Worm (Caenorhabditis elegans) whole organism, L3 larva: Measurements from ENCODE around the gene H23N18.6.

ENCODE experiments used
- R02D3.7 ChIP-seq: fragments of 150-350 bp; optimal IDR thresholded peaks from 2 replicates; lab custom pipeline; 2014; ENCODE audit warnings: missing biosample characterization, missing genetic modification characterization
- ZK546.5 ChIP-seq: sonication (generic microtip); optimal IDR thresholded peaks from 2 replicates; lab custom pipeline; 2017; ENCODE audit warnings: missing biosample characterization, missing genetic modification characterization
- aly-2 ChIP-seq: fragments of 150-350 bp; optimal IDR thresholded peaks from 2 replicates; lab custom pipeline; 2014; ENCODE audit warnings: missing biosample characterization, missing genetic modification characterization
- ama-1 ChIP-seq: fragments of 150-350 bp; optimal IDR thresholded peaks from 2 replicates; lab custom pipeline; 2018
- ceh-28 ChIP-seq: fragments of 150-350 bp; optimal IDR thresholded peaks from 2 replicates; lab custom pipeline; 2014; ENCODE audit warnings: missing biosample characterization, missing genetic modification reagents, missing genetic modification characterization
- ceh-82 ChIP-seq: fragments of 150-350 bp; optimal IDR thresholded peaks from 2 replicates; lab custom pipeline; 2014; ENCODE audit warnings: missing biosample characterization, missing genetic modification characterization
- ceh-9 ChIP-seq: sonication (generic microtip); optimal IDR thresholded peaks from 2 replicates; lab custom pipeline; 2018; ENCODE audit warnings: missing biosample characterization, missing genetic modification characterization
- daf-12 ChIP-seq: fragments of 150-350 bp; optimal IDR thresholded peaks from 2 replicates; lab custom pipeline; 2014; ENCODE audit warnings: missing biosample characterization, missing genetic modification reagents, missing genetic modification characterization
- egl-27 ChIP-seq: sonication (generic microtip); optimal IDR thresholded peaks from 4 replicates; lab custom pipeline; 2017; ENCODE audit warnings: missing biosample characterization, missing genetic modification reagents, missing genetic modification characterization
- egl-5 ChIP-seq: fragments of 150-350 bp; optimal IDR thresholded peaks from 2 replicates; lab custom pipeline; 2017; ENCODE audit warnings: missing biosample characterization, missing genetic modification reagents, missing genetic modification characterization, inconsistent platforms
- elt-2 ChIP-seq: sonication (generic microtip); optimal IDR thresholded peaks from 2 replicates; lab custom pipeline; 2016; ENCODE audit warnings: missing genetic modification reagents, mild to moderate bottlenecking, missing genetic modification characterization, missing compliant biosample characterization
- elt-3 ChIP-seq, 3 experiments: fragments of 150-350 bp in 1 of 3; sonication (generic microtip) in 2 of 3; optimal IDR thresholded peaks; 2 replicates in 2 of 3; 4 replicates in 1 of 3; lab custom pipeline; 2014 to 2017; ENCODE audit warnings: missing biosample characterization in 3 of 3, missing genetic modification characterization in 3 of 3
- eor-1 ChIP-seq, 2 experiments: fragments of 150-350 bp; optimal IDR thresholded peaks; 2 replicates each; lab custom pipeline; 2014 to 2018; ENCODE audit warnings: missing biosample characterization in 2 of 2, missing genetic modification characterization in 2 of 2
- fkh-10 ChIP-seq: sonication (generic microtip); optimal IDR thresholded peaks from 2 replicates; lab custom pipeline; 2017; ENCODE audit warnings: missing biosample characterization, missing genetic modification reagents, missing genetic modification characterization
- fkh-2 ChIP-seq: fragments of 150-350 bp; optimal IDR thresholded peaks from 2 replicates; lab custom pipeline; 2014; ENCODE audit warnings: missing biosample characterization, missing genetic modification reagents, missing genetic modification characterization
- fos-1 ChIP-seq: fragments of 150-350 bp; optimal IDR thresholded peaks from 2 replicates; lab custom pipeline; 2014; ENCODE audit warnings: missing biosample characterization, missing genetic modification characterization
- hmg-11 ChIP-seq: sonication (generic microtip); optimal IDR thresholded peaks from 2 replicates; lab custom pipeline; 2016; ENCODE audit warnings: missing genetic modification characterization, missing compliant biosample characterization
- jun-1 ChIP-seq: fragments of 150-350 bp; optimal IDR thresholded peaks from 2 replicates; lab custom pipeline; 2014; ENCODE audit warnings: missing biosample characterization, missing genetic modification reagents, missing genetic modification characterization
- lin-15B ChIP-seq: fragments of 150-350 bp; optimal IDR thresholded peaks from 2 replicates; lab custom pipeline; 2014; ENCODE audit warnings: missing biosample characterization, missing genetic modification characterization
- lin-39 ChIP-seq: fragments of 150-350 bp; optimal IDR thresholded peaks from 2 replicates; lab custom pipeline; 2018; ENCODE audit warnings: missing biosample characterization, missing genetic modification reagents, missing genetic modification characterization
- lsy-12 ChIP-seq: sonication (generic microtip); optimal IDR thresholded peaks from 2 replicates; lab custom pipeline; 2016; ENCODE audit warnings: mild to moderate bottlenecking, missing genetic modification characterization, missing compliant biosample characterization
- mdl-1 ChIP-seq: fragments of 150-350 bp; optimal IDR thresholded peaks from 2 replicates; lab custom pipeline; 2014; ENCODE audit warnings: missing biosample characterization, missing genetic modification characterization
- nfya-1 ChIP-seq: sonication (generic microtip); optimal IDR thresholded peaks from 2 replicates; lab custom pipeline; 2017; ENCODE audit warnings: missing genetic modification characterization, mild to moderate bottlenecking, missing compliant biosample characterization, antibody characterized with exemption, moderate library complexity; ENCODE audit not compliant: insufficient read depth
- nhr-11 ChIP-seq: fragments of 150-350 bp; optimal IDR thresholded peaks from 2 replicates; lab custom pipeline; 2014; ENCODE audit warnings: missing biosample characterization, missing genetic modification characterization
- nhr-12 ChIP-seq: fragments of 150-350 bp; optimal IDR thresholded peaks from 2 replicates; lab custom pipeline; 2014; ENCODE audit warnings: missing biosample characterization, missing genetic modification characterization
- nhr-23 ChIP-seq: fragments of 150-350 bp; optimal IDR thresholded peaks from 2 replicates; lab custom pipeline; 2014; ENCODE audit warnings: missing biosample characterization, missing genetic modification reagents, missing genetic modification characterization
- nhr-25 ChIP-seq: sonication (generic microtip); optimal IDR thresholded peaks from 2 replicates; lab custom pipeline; 2017; ENCODE audit warnings: missing biosample characterization, missing genetic modification characterization
- nhr-28 ChIP-seq: fragments of 150-350 bp; optimal IDR thresholded peaks from 2 replicates; lab custom pipeline; 2014; ENCODE audit warnings: missing biosample characterization, missing genetic modification characterization
- nhr-43 ChIP-seq: sonication (generic microtip); optimal IDR thresholded peaks from 2 replicates; lab custom pipeline; 2016; ENCODE audit warnings: mild to moderate bottlenecking, missing genetic modification characterization, missing compliant biosample characterization; ENCODE audit not compliant: poor library complexity, severe bottlenecking
- nhr-67 ChIP-seq: fragments of 150-350 bp; optimal IDR thresholded peaks from 2 replicates; lab custom pipeline; 2014; ENCODE audit warnings: missing biosample characterization, missing genetic modification characterization
- nhr-76 ChIP-seq: fragments of 150-350 bp; sonication (generic microtip); optimal IDR thresholded peaks from 5 replicates; lab custom pipeline; 2014; ENCODE audit warnings: missing biosample characterization, missing genetic modification characterization
- pha-4 ChIP-seq: fragments of 150-350 bp; optimal IDR thresholded peaks from 2 replicates; lab custom pipeline; 2014; ENCODE audit warnings: missing biosample characterization, missing genetic modification reagents, missing genetic modification characterization
- pqm-1 ChIP-seq: fragments of 150-350 bp; optimal IDR thresholded peaks from 2 replicates; lab custom pipeline; 2017; ENCODE audit warnings: missing biosample characterization, missing genetic modification characterization, inconsistent platforms
- sea-2 ChIP-seq: fragments of 150-350 bp; sonication (generic microtip); optimal IDR thresholded peaks from 4 replicates; lab custom pipeline; 2014; ENCODE audit warnings: missing biosample characterization, missing genetic modification reagents, missing genetic modification characterization
- skn-1 ChIP-seq: fragments of 150-350 bp; optimal IDR thresholded peaks from 2 replicates; lab custom pipeline; 2014; ENCODE audit warnings: missing biosample characterization, missing genetic modification characterization
- tbx-2 ChIP-seq: sonication (generic microtip); optimal IDR thresholded peaks from 2 replicates; lab custom pipeline; 2016; ENCODE audit warnings: mild to moderate bottlenecking, missing genetic modification characterization, missing compliant biosample characterization
- unc-39 ChIP-seq: sonication (generic microtip); optimal IDR thresholded peaks from 4 replicates; lab custom pipeline; 2017; ENCODE audit warnings: missing biosample characterization, missing genetic modification characterization
- unc-62 ChIP-seq: fragments of 150-350 bp; sonication (generic microtip); optimal IDR thresholded peaks from 4 replicates; lab custom pipeline; 2014; ENCODE audit warnings: missing biosample characterization, missing genetic modification reagents, missing genetic modification characterization
- ztf-4 ChIP-seq: fragments of 150-350 bp; optimal IDR thresholded peaks from 2 replicates; lab custom pipeline; 2014; ENCODE audit warnings: missing biosample characterization, missing genetic modification characterization

H23N18.6 gene

ce11 chrV:4944219-4944618 is 29.3 kb upstream of the H23N18.6 start, which contains the start of gene str-211:
Gene str-211 (minus strand): TSS chrV:4944319.
- TF ChIP-seq egl-27 (no peak), ama-1 (no peak), ZK546.5 (tag; lab: Kevin White, UChicago) (no peak), nhr-12 (tag; lab: Kevin White, UChicago) (no peak), nhr-76 (tag; lab: Kevin White, UChicago) (no peak), nhr-11 (tag; lab: Kevin White, UChicago) (no peak), hmg-11 (no peak), mdl-1 (tag; lab: Kevin White, UChicago) (no peak), R02D3.7 (tag; lab: Kevin White, UChicago) (no peak), aly-2 (no peak), nhr-28 (tag; lab: Kevin White, UChicago) (no peak), pqm-1 (tag; lab: Kevin White, UChicago) (no peak), nhr-43 (tag; lab: Kevin White, UChicago) (no peak), unc-62 (GFP tag; lab: Kevin White, UChicago) (no peak), nfya-1 (tag; lab: Kevin White, UChicago) (no peak), daf-12 (tag; lab: Kevin White, UChicago) (no peak), ztf-4 (tag; lab: Kevin White, UChicago) (no peak), sea-2 (GFP tag; lab: Kevin White, UChicago) (no peak)

ce11 chrV:4937337-4937736 is 22.5 kb upstream of the H23N18.6 start:
- TF ChIP-seq nhr-25 (tag; lab: Kevin White, UChicago), result no peak
- TF ChIP-seq nhr-67 (tag; lab: Kevin White, UChicago), result no peak
- TF ChIP-seq tbx-2 (tag; lab: Kevin White, UChicago), result no peak
- TF ChIP-seq hmg-11, result no peak
- TF ChIP-seq eor-1 (tag; optimal IDR thresholded peaks at IDR 0.05; lab: Kevin White, UChicago), result no peak
- no peak for TF ChIP-seq fkh-2
- no peak for TF ChIP-seq fos-1 (tag; lab: Kevin White, UChicago)
- no peak for TF ChIP-seq ceh-82
- TF ChIP-seq skn-1, result no peak
- no peak for TF ChIP-seq lin-15B (tag; lab: Kevin White, UChicago)
- no peak for TF ChIP-seq egl-5 (tag; lab: Kevin White, UChicago)

- TF ChIP-seq elt-2 (peak; percentile 37), hmg-11 (no peak), pqm-1 (tag; lab: Kevin White, UChicago) (peak; percentile 51), nhr-12 (tag; lab: Kevin White, UChicago) (no peak), aly-2 (no peak)
Observed at ce11 chrV:4935096-4935495, 20.2 kb upstream of the H23N18.6 start.

- TF ChIP-seq nhr-43 (tag; lab: Kevin White, UChicago), result no peak
- TF ChIP-seq unc-39 (tag; lab: Kevin White, UChicago), result no peak
- no peak for TF ChIP-seq lsy-12 (tag; lab: Kevin White, UChicago)
- no peak for TF ChIP-seq lin-39
- no peak for TF ChIP-seq ceh-28 (tag; lab: Kevin White, UChicago)
- no peak for TF ChIP-seq fkh-10 (GFP tag; lab: Kevin White, UChicago)
- TF ChIP-seq lin-15B (tag; lab: Kevin White, UChicago), result no peak
- no peak for TF ChIP-seq daf-12 (tag; lab: Kevin White, UChicago)
- TF ChIP-seq eor-1 (tag; optimal IDR thresholded peaks at IDR 0.05; lab: Kevin White, UChicago), result no peak
- no peak for TF ChIP-seq ceh-9 (tag; lab: Kevin White, UChicago)
- no peak for TF ChIP-seq pha-4 (tag; lab: Kevin White, UChicago)
- no peak for TF ChIP-seq nhr-23 (tag; lab: Kevin White, UChicago)
- no peak for TF ChIP-seq fos-1 (tag; lab: Kevin White, UChicago)
- TF ChIP-seq jun-1 (tag; lab: Kevin White, UChicago), result no peak
- no peak for TF ChIP-seq elt-2
- no peak for TF ChIP-seq elt-3 (tag; optimal IDR thresholded peaks at IDR 0.05; lab: Kevin White, UChicago)
Observed at ce11 chrV:4934406-4934805, 19.5 kb upstream of the H23N18.6 start, which contains the start of gene catp-2. Gene catp-2 (plus strand): TSS chrV:4934706.
